Worm (Caenorhabditis elegans): ENCODE data around the gene C03A3.3.

DNA sequence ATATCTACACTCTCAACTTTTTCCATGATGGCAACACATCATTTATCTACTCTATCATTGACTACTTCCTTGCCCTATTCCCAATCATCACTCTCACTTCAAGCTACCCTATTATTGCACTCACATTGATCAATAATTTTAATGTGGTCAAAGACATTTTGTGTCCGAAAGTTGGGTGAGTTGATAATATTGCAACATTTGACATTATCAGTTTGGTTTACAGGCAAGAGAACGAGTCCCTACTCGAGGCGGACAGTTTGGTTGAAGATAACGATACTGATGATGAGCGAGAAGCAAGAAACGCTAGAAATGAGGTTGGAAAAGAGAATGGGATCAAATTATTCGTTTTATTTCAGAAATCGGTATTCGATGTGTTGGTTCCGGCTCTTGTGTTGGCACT lies 4.2 kb downstream of the C03A3.3 start:
- no peak for TF ChIP-seq ama-1 (optimal IDR thresholded peaks at IDR 0.05)
- TF ChIP-seq ets-7 (tag; optimal IDR thresholded peaks at IDR 0.05): no peak

Measured in whole organism, early embryonic.